Worm (Caenorhabditis elegans) whole organism, L4 larva: ENCODE measurements around the gene C16D9.9.
A peak's percentile ranks its signal among the peaks of the same experiment; 100 is the strongest.

Source experiments
- D1046.2 ChIP-seq: fragments of 200-800 bp; sonication (Bioruptor generic); IDR thresholded peaks from 2 replicates; pipeline ENCODE4 v1.3.6; 2022; ENCODE audit warnings: missing genetic modification characterization, missing compliant biosample characterization
- F10B5.3 ChIP-seq: sonication (generic microtip); optimal IDR thresholded peaks from 2 replicates; lab custom pipeline; 2016; ENCODE audit warnings: mild to moderate bottlenecking, missing genetic modification characterization, missing compliant biosample characterization
- F26F4.8 ChIP-seq: fragments of 200-800 bp; sonication (Bioruptor generic); conservative IDR thresholded peaks from 2 replicates; pipeline ENCODE4 v1.3.6; 2022; ENCODE audit warnings: missing genetic modification characterization, missing compliant biosample characterization
- F49E8.2 ChIP-seq: sonication (generic microtip); optimal IDR thresholded peaks from 2 replicates; lab custom pipeline; 2016; ENCODE audit warnings: missing compliant biosample characterization, mild to moderate bottlenecking, missing genetic modification characterization, borderline replicate concordance
- R02D3.7 ChIP-seq: fragments of 150-350 bp; sonication (generic microtip); optimal IDR thresholded peaks from 3 replicates; lab custom pipeline; 2014; ENCODE audit warnings: missing biosample characterization, missing genetic modification characterization
- Y48G9A.11 ChIP-seq: fragments of 200-800 bp; sonication (Bioruptor generic); IDR thresholded peaks from 2 replicates; pipeline ENCODE4 v1.3.6; 2022; ENCODE audit warnings: missing genetic modification reagents, missing genetic modification characterization, missing compliant biosample characterization
- Y75B8A.6 ChIP-seq: fragments of 200-800 bp; sonication (Bioruptor generic); IDR thresholded peaks from 2 replicates; pipeline ENCODE4 v1.3.6; 2022; ENCODE audit warnings: missing genetic modification reagents, missing genetic modification characterization, missing compliant biosample characterization
- aly-2 ChIP-seq: sonication (generic microtip); optimal IDR thresholded peaks from 2 replicates; lab custom pipeline; 2018; ENCODE audit warnings: missing biosample characterization, missing genetic modification characterization
- ama-1 ChIP-seq: fragments of 150-350 bp; optimal IDR thresholded peaks from 2 replicates; lab custom pipeline; 2014; ENCODE audit warnings: inconsistent platforms, mixed read lengths
- arid-1 ChIP-seq: fragments of 200-800 bp; sonication (Bioruptor generic); conservative IDR thresholded peaks from 2 replicates; pipeline ENCODE4 v1.3.6; 2022; ENCODE audit warnings: missing genetic modification reagents, missing genetic modification characterization, missing compliant biosample characterization
- attf-4 ChIP-seq: sonication (generic microtip); optimal IDR thresholded peaks from 3 replicates; lab custom pipeline; 2017; ENCODE audit warnings: missing biosample characterization, missing genetic modification characterization
- ceh-20 ChIP-seq: fragments of 200-800 bp; sonication (Bioruptor generic); IDR thresholded peaks from 2 replicates; pipeline ENCODE4 v1.3.6; 2022; ENCODE audit warnings: missing genetic modification reagents, missing genetic modification characterization, missing compliant biosample characterization
- ceh-28 ChIP-seq: fragments of 150-350 bp; optimal IDR thresholded peaks from 2 replicates; lab custom pipeline; 2014; ENCODE audit warnings: missing biosample characterization, missing genetic modification reagents, missing genetic modification characterization
- ceh-62 ChIP-seq: sonication (generic microtip); optimal IDR thresholded peaks from 2 replicates; lab custom pipeline; 2017; ENCODE audit warnings: missing biosample characterization, missing genetic modification characterization
- ceh-82 ChIP-seq: sonication (generic microtip); optimal IDR thresholded peaks from 2 replicates; lab custom pipeline; 2017; ENCODE audit warnings: missing biosample characterization, missing genetic modification characterization
- dmd-6 ChIP-seq: fragments of 200-800 bp; sonication (Bioruptor generic); IDR thresholded peaks from 2 replicates; pipeline ENCODE4 v1.3.6; 2022; ENCODE audit warnings: missing genetic modification reagents, missing genetic modification characterization, missing compliant biosample characterization
- dmd-8 ChIP-seq: fragments of 200-800 bp; sonication (Bioruptor generic); IDR thresholded peaks from 2 replicates; pipeline ENCODE4 v1.3.6; 2022; ENCODE audit warnings: missing genetic modification characterization, missing compliant biosample characterization
- dmd-9 ChIP-seq: fragments of 200-800 bp; sonication (Bioruptor generic); IDR thresholded peaks from 2 replicates; pipeline ENCODE4 v1.3.6; 2022; ENCODE audit warnings: missing genetic modification reagents, missing genetic modification characterization, missing compliant biosample characterization
- dpl-1 ChIP-seq: fragments of 150-350 bp; optimal IDR thresholded peaks from 2 replicates; lab custom pipeline; 2014; ENCODE audit warnings: missing biosample characterization, missing genetic modification reagents, missing genetic modification characterization
- duxl-1 ChIP-seq: sonication (generic microtip); optimal IDR thresholded peaks from 2 replicates; lab custom pipeline; 2016; ENCODE audit warnings: mild to moderate bottlenecking, missing genetic modification characterization, moderate library complexity, missing compliant biosample characterization; ENCODE audit not compliant: poor library complexity
- dve-1 ChIP-seq: sonication (generic microtip); optimal IDR thresholded peaks from 2 replicates; lab custom pipeline; 2017; ENCODE audit warnings: antibody characterized with exemption, mild to moderate bottlenecking, missing genetic modification characterization, missing compliant biosample characterization; ENCODE audit not compliant: insufficient read depth
- egl-27 ChIP-seq: sonication (generic microtip); optimal IDR thresholded peaks from 3 replicates; lab custom pipeline; 2017; ENCODE audit warnings: missing biosample characterization, missing genetic modification reagents, missing genetic modification characterization
- fos-1 ChIP-seq: fragments of 150-350 bp; optimal IDR thresholded peaks from 2 replicates; lab custom pipeline; 2014; ENCODE audit warnings: missing biosample characterization, missing genetic modification characterization
- gei-8 ChIP-seq: fragments of 200-800 bp; sonication (Bioruptor generic); optimal IDR thresholded peaks from 2 replicates; lab custom pipeline; 2018; ENCODE audit warnings: mild to moderate bottlenecking, missing genetic modification characterization, missing compliant biosample characterization
- hif-1 ChIP-seq, 2 experiments: sonication (generic microtip); optimal IDR thresholded peaks; 2 replicates each; lab custom pipeline; 2016 to 2017; ENCODE audit warnings: missing compliant biosample characterization in 2 of 2, missing genetic modification characterization in 2 of 2, missing genetic modification reagents in 2 of 2, missing genotype in 2 of 2, mild to moderate bottlenecking in 1 of 2
- hmg-1.1 ChIP-seq: fragments of 200-800 bp; sonication (Bioruptor generic); IDR thresholded peaks from 2 replicates; pipeline ENCODE4 v1.3.6; 2022; ENCODE audit warnings: missing genetic modification reagents, missing genetic modification characterization, missing compliant biosample characterization
- jun-1 ChIP-seq: fragments of 150-350 bp; optimal IDR thresholded peaks from 2 replicates; lab custom pipeline; 2014; ENCODE audit warnings: missing biosample characterization, missing genetic modification reagents, missing genetic modification characterization
- lim-7 ChIP-seq: fragments of 200-800 bp; sonication (Bioruptor generic); IDR thresholded peaks from 2 replicates; pipeline ENCODE4 v1.3.6; 2022; ENCODE audit warnings: missing genetic modification characterization, missing compliant biosample characterization
- lin-1 ChIP-seq: fragments of 200-800 bp; sonication (Bioruptor generic); IDR thresholded peaks from 2 replicates; pipeline ENCODE4 v1.3.6; 2022; ENCODE audit warnings: missing genetic modification reagents, missing genetic modification characterization, missing compliant biosample characterization
- lin-13 ChIP-seq: fragments of 150-350 bp; optimal IDR thresholded peaks from 2 replicates; lab custom pipeline; 2014; ENCODE audit warnings: missing biosample characterization, missing genetic modification reagents, missing genetic modification characterization
- lin-15B ChIP-seq: fragments of 150-350 bp; sonication (generic microtip); optimal IDR thresholded peaks from 3 replicates; lab custom pipeline; 2014; ENCODE audit warnings: missing biosample characterization, missing genetic modification characterization
- lin-39 ChIP-seq: fragments of 150-350 bp; optimal IDR thresholded peaks from 2 replicates; lab custom pipeline; 2014; ENCODE audit warnings: missing biosample characterization, missing genetic modification reagents, missing genetic modification characterization
- lir-3 ChIP-seq: sonication (generic microtip); optimal IDR thresholded peaks from 2 replicates; lab custom pipeline; 2016; ENCODE audit warnings: mild to moderate bottlenecking, missing genetic modification characterization, missing compliant biosample characterization
- madf-5 ChIP-seq, 2 experiments: fragments of 200-800 bp; sonication (Bioruptor generic); IDR thresholded peaks; 2 replicates each; pipeline ENCODE4 v1.3.6; 2022; ENCODE audit warnings: missing compliant biosample characterization in 2 of 2, missing genetic modification characterization in 2 of 2
- mdl-1 ChIP-seq, 2 experiments: fragments of 150-350 bp in 1 of 2; sonication (generic microtip) in 1 of 2; optimal IDR thresholded peaks; 2 replicates each; lab custom pipeline; 2014 to 2017; ENCODE audit warnings: missing biosample characterization in 2 of 2, missing genetic modification characterization in 2 of 2
- mep-1 ChIP-seq: fragments of 150-350 bp; sonication (generic microtip); optimal IDR thresholded peaks from 3 replicates; lab custom pipeline; 2014; ENCODE audit warnings: missing biosample characterization, missing genetic modification characterization
- mes-2 ChIP-seq: sonication (generic microtip); optimal IDR thresholded peaks from 2 replicates; lab custom pipeline; 2016; ENCODE audit warnings: missing genotype, mild to moderate bottlenecking, missing genetic modification characterization, missing compliant biosample characterization; ENCODE audit not compliant: poor library complexity, severe bottlenecking
- mxl-3 ChIP-seq: fragments of 200-800 bp; sonication (Bioruptor generic); optimal IDR thresholded peaks from 2 replicates; lab custom pipeline; 2018; ENCODE audit warnings: mild to moderate bottlenecking, missing genetic modification characterization, missing compliant biosample characterization
- nhr-102 ChIP-seq: sonication (generic microtip); optimal IDR thresholded peaks from 2 replicates; lab custom pipeline; 2016; ENCODE audit warnings: mild to moderate bottlenecking, missing genetic modification characterization, moderate library complexity, missing compliant biosample characterization
- nhr-11 ChIP-seq: fragments of 150-350 bp; optimal IDR thresholded peaks from 2 replicates; lab custom pipeline; 2014; ENCODE audit warnings: missing biosample characterization, missing genetic modification characterization
- nhr-111 ChIP-seq: fragments of 200-800 bp; sonication (Bioruptor generic); optimal IDR thresholded peaks from 2 replicates; lab custom pipeline; 2018; ENCODE audit warnings: mild to moderate bottlenecking, missing genetic modification characterization, missing compliant biosample characterization
- nhr-28 ChIP-seq: fragments of 150-350 bp; optimal IDR thresholded peaks from 2 replicates; lab custom pipeline; 2014; ENCODE audit warnings: missing biosample characterization, missing genetic modification characterization
- php-3 ChIP-seq: fragments of 200-800 bp; sonication (Bioruptor generic); IDR thresholded peaks from 2 replicates; pipeline ENCODE4 v1.3.6; 2022; ENCODE audit warnings: missing genetic modification reagents, missing genetic modification characterization, missing compliant biosample characterization
- rbr-2 ChIP-seq: sonication (generic microtip); optimal IDR thresholded peaks from 2 replicates; lab custom pipeline; 2016; ENCODE audit warnings: missing genotype, missing genetic modification characterization, missing compliant biosample characterization
- saeg-2 ChIP-seq: fragments of 200-800 bp; sonication (Bioruptor generic); IDR thresholded peaks from 2 replicates; pipeline ENCODE4 v1.3.6; 2022; ENCODE audit warnings: missing genetic modification reagents, missing genetic modification characterization, missing compliant biosample characterization
- set-16 ChIP-seq: fragments of 200-800 bp; sonication (Bioruptor generic); IDR thresholded peaks from 2 replicates; pipeline ENCODE4 v1.3.6; 2022; ENCODE audit warnings: missing genetic modification reagents, missing genetic modification characterization, missing compliant biosample characterization
- unc-39 ChIP-seq: sonication (generic microtip); optimal IDR thresholded peaks from 2 replicates; lab custom pipeline; 2017; ENCODE audit warnings: missing biosample characterization, missing genetic modification characterization
- vab-7 ChIP-seq: fragments of 200-800 bp; sonication (Bioruptor generic); IDR thresholded peaks from 2 replicates; pipeline ENCODE4 v1.3.6; 2022; ENCODE audit warnings: missing genetic modification reagents, missing genetic modification characterization, missing compliant biosample characterization
- zag-1 ChIP-seq: fragments of 150-350 bp; optimal IDR thresholded peaks from 2 replicates; lab custom pipeline; 2014; ENCODE audit warnings: missing biosample characterization, missing genetic modification characterization
- zfp-2 ChIP-seq: sonication (generic microtip); optimal IDR thresholded peaks from 2 replicates; lab custom pipeline; 2016; ENCODE audit warnings: mild to moderate bottlenecking, missing genetic modification characterization, missing compliant biosample characterization
- zip-2 ChIP-seq: fragments of 150-350 bp; optimal IDR thresholded peaks from 2 replicates; lab custom pipeline; 2014; ENCODE audit warnings: missing biosample characterization, missing genetic modification characterization
- ztf-11 ChIP-seq: fragments of 150-350 bp; optimal IDR thresholded peaks from 2 replicates; lab custom pipeline; 2014; ENCODE audit warnings: missing biosample characterization, missing genetic modification characterization
- ztf-7 ChIP-seq: fragments of 150-350 bp; optimal IDR thresholded peaks from 2 replicates; lab custom pipeline; 2014; ENCODE audit warnings: missing biosample characterization, missing genetic modification characterization

Gene C16D9.9

DNA sequence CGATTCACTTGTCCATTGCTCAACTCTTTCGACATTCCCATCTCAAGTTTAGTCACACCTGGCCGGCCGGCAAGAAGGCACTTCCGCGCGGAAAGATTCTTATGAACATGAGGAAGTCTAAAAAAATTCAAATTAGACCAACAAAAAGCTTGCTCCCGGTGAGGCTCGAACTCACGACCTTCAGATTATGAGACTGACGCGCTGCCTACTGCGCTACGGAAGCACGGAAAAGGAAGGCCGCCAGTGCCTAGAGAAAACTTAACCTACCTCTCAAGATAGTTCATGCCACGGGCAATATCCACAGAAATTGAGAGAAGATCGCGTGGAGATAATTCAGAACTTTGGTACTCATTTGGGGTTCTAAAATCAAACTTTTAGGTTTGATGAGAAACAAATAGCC lies 34.0 kb upstream of the C16D9.9 start (continued):
- peak; percentile 77 for TF ChIP-seq lim-7
- TF ChIP-seq lin-1 (GFP tag; lab: Robert Waterston, UW): no peak
- TF ChIP-seq arid-1: no peak
- no peak for TF ChIP-seq D1046.2 (GFP tag; lab: Robert Waterston, UW)
- TF ChIP-seq dpl-1 (GFP tag; lab: Kevin White, UChicago): no peak
- TF ChIP-seq hif-1 (tag; optimal IDR thresholded peaks at IDR 0.05; lab: Kevin White, UChicago): no peak
- TF ChIP-seq nhr-102: no peak
- TF ChIP-seq F49E8.2 (tag; lab: Kevin White, UChicago): no peak
- 0 out of 2 replicates have a peak, but pooled peaks have one; percentile 29 for TF ChIP-seq hmg-1.1
- TF ChIP-seq mdl-1 (tag; optimal IDR thresholded peaks at IDR 0.05; lab: Kevin White, UChicago): no peak
- TF ChIP-seq ztf-7 (tag; lab: Kevin White, UChicago): no peak
- TF ChIP-seq dmd-9 (GFP tag; lab: Robert Waterston, UW): no peak
- TF ChIP-seq php-3 (GFP tag; lab: Robert Waterston, UW): no peak
- no peak for TF ChIP-seq Y48G9A.11 (GFP tag; lab: Robert Waterston, UW)
- 0 out of 2 replicates have a peak, but pooled peaks have one; percentile 21 for TF ChIP-seq F26F4.8 (GFP tag; lab: Robert Waterston, UW)
- TF ChIP-seq mes-2: peak; percentile 64
- no peak for TF ChIP-seq ama-1 (lab: Kevin White, UChicago)
- no peak for TF ChIP-seq lin-13 (GFP tag; lab: Kevin White, UChicago)
- TF ChIP-seq nhr-111: no peak
- no peak for TF ChIP-seq zfp-2 (tag; lab: Kevin White, UChicago)
- no peak for TF ChIP-seq nhr-11 (tag; lab: Kevin White, UChicago)
- no peak for TF ChIP-seq jun-1 (tag; lab: Kevin White, UChicago)
- no peak for TF ChIP-seq rbr-2 (tag; lab: Kevin White, UChicago)
- no peak for TF ChIP-seq lin-39 (tag; lab: Kevin White, UChicago)
- TF ChIP-seq set-16 (GFP tag; lab: Robert Waterston, UW): no peak
- TF ChIP-seq zip-2 (tag; lab: Kevin White, UChicago): no peak
- peak; percentile 60; the same call in 1 of the 2 replicates for TF ChIP-seq vab-7
- no peak for TF ChIP-seq nhr-28
- peak; percentile 18 for TF ChIP-seq mxl-3 (GFP tag; lab: Kevin White, UChicago)
- TF ChIP-seq aly-2 (tag; lab: Kevin White, UChicago): no peak
- no peak for TF ChIP-seq ceh-20 (GFP tag; lab: Robert Waterston, UW)
- TF ChIP-seq lin-15B (tag; lab: Kevin White, UChicago): no peak
- TF ChIP-seq ceh-28: no peak
- TF ChIP-seq dve-1 (tag; lab: Kevin White, UChicago): no peak
- no peak for TF ChIP-seq R02D3.7
- 0 out of 4 replicates have a peak, but pooled peaks have one; percentile 38 for TF ChIP-seq madf-5 (GFP tag; IDR thresholded peaks at IDR 0.05; lab: Robert Waterston, UW)
- no peak for TF ChIP-seq mep-1 (tag; lab: Kevin White, UChicago)
- no peak for TF ChIP-seq gei-8 (GFP tag; lab: Kevin White, UChicago)
- TF ChIP-seq ztf-11 (tag; lab: Kevin White, UChicago): no peak
- no peak for TF ChIP-seq F10B5.3
- no peak for TF ChIP-seq unc-39
- peak; percentile 52 for TF ChIP-seq dmd-6 (GFP tag; lab: Robert Waterston, UW)
- no peak for TF ChIP-seq Y75B8A.6 (GFP tag; lab: Robert Waterston, UW)
- TF ChIP-seq ceh-62 (tag; lab: Kevin White, UChicago): no peak
- TF ChIP-seq egl-27 (tag; lab: Kevin White, UChicago): no peak
- TF ChIP-seq dmd-8 (GFP tag; lab: Robert Waterston, UW): 0 out of 2 replicates have a peak, but pooled peaks have one; percentile 32
- TF ChIP-seq lir-3: no peak
- TF ChIP-seq duxl-1 (tag; lab: Kevin White, UChicago): peak; percentile 6
- TF ChIP-seq zag-1 (tag; lab: Kevin White, UChicago): no peak
- no peak for TF ChIP-seq ceh-82
- no peak for TF ChIP-seq fos-1
- no peak for TF ChIP-seq attf-4
- no peak for TF ChIP-seq saeg-2
